Fruit fly (Drosophila melanogaster) whole organism: ENCODE data around the gene Argl.

Source experiments
- CG8478 ChIP-seq: fragments of >200 bp; optimal IDR thresholded peaks from 2 replicates; lab custom pipeline; 2018; ENCODE audit warnings: inconsistent platforms
- Dll ChIP-seq: fragments of >200 bp; optimal IDR thresholded peaks from 2 replicates; lab custom pipeline; 2017
- EcR ChIP-seq, 2 experiments: fragments of >200 bp; optimal IDR thresholded peaks; 2 replicates each; lab custom pipeline; 2017; ENCODE audit warnings: missing biosample characterization in 2 of 2, missing genetic modification characterization in 2 of 2, missing genetic modification reagents in 2 of 2
- pan ChIP-seq: fragments of >200 bp; optimal IDR thresholded peaks from 2 replicates; lab custom pipeline; 2017
- psq ChIP-seq: fragments of >200 bp; optimal IDR thresholded peaks from 2 replicates; lab custom pipeline; 2017
- usp ChIP-seq: fragments of >200 bp; optimal IDR thresholded peaks from 2 replicates; lab custom pipeline; 2017; ENCODE audit warnings: missing biosample characterization, missing genetic modification characterization, mixed read lengths

- no peak for TF ChIP-seq psq (lab: Kevin White, UChicago)
- no peak for TF ChIP-seq CG8478 (lab: Kevin White, UChicago)
- TF ChIP-seq usp (GFP tag; lab: Kevin White, UChicago) = no peak
- TF ChIP-seq pan = no peak
- no peak for TF ChIP-seq EcR (GFP tag; optimal IDR thresholded peaks at IDR 0.05; lab: Kevin White, UChicago)
- TF ChIP-seq Dll (lab: Kevin White, UChicago) = no peak
Observed at dm6 chr2L:8906279-8906678, 35.6 kb downstream of the Argl start.
